Worm (Caenorhabditis elegans): ENCODE measurements around the gene eat-17.

The eat-17 gene

DNA sequence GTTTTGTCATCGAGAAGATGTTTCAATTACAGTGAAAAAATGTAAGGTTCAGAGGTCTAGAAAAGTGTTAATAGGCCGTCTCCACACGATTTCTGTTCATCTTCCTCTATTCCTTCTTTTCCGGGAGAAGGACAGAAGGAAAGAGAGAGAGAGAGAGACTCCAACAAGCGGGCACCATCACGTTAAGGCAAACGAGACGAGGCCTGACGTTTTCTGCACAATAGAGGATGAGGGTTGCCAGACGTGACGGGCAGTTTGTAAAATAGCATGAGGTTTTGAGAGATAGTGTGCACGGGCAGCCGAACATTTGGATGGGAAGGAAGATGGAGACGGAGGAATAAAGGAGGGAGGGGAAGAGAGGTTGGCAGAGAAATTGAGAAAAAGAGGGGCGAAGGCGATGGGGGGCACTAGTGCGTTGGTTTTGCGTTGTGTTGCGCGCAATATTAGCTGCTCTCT is 29.2 kb upstream of the eat-17 start, which contains the start of gene twf-2:
TSS of gene twf-2 (plus strand) at position 405 of the 456 bp plus-strand sequence.
- TF ChIP-seq mep-1 (tag; optimal IDR thresholded peaks at IDR 0.05): peak; percentile 88
- TF ChIP-seq egl-27 (tag; optimal IDR thresholded peaks at IDR 0.05): no peak
- TF ChIP-seq set-16 (GFP tag; IDR thresholded peaks at IDR 0.05): no peak; the same call in 1 of the 2 replicates
- TF ChIP-seq lin-13 (GFP tag; optimal IDR thresholded peaks at IDR 0.05): peak; percentile 26
- no peak for TF ChIP-seq mxl-2 (GFP tag; conservative IDR thresholded peaks at IDR 0.05)
- peak; percentile 28 to 62 for TF ChIP-seq lsy-2 (tag; optimal IDR thresholded peaks at IDR 0.05)
- TF ChIP-seq rbr-2 (tag; optimal IDR thresholded peaks at IDR 0.05): peak; percentile 84
- TF ChIP-seq unc-130 (GFP tag; optimal IDR thresholded peaks at IDR 0.05): no peak
- TF ChIP-seq lim-7 (GFP tag; IDR thresholded peaks at IDR 0.05): no peak
- no peak for TF ChIP-seq madf-5 (GFP tag; IDR thresholded peaks at IDR 0.05)
- peak; percentile 62 for TF ChIP-seq nhr-48 (tag; optimal IDR thresholded peaks at IDR 0.05)
- TF ChIP-seq snpc-4 (tag; optimal IDR thresholded peaks at IDR 0.05): no peak
- no peak for TF ChIP-seq R02D3.7 (tag; optimal IDR thresholded peaks at IDR 0.05)
- no peak for TF ChIP-seq daf-19 (GFP tag; conservative IDR thresholded peaks at IDR 0.05)
- peak; percentile 69 for TF ChIP-seq fkh-10 (GFP tag; optimal IDR thresholded peaks at IDR 0.05)
- TF ChIP-seq zfp-3 (GFP tag; conservative IDR thresholded peaks at IDR 0.05): no peak
- no peak for TF ChIP-seq php-3 (GFP tag; IDR thresholded peaks at IDR 0.05)
- TF ChIP-seq nhr-41 (GFP tag; IDR thresholded peaks at IDR 0.05): no peak
- TF ChIP-seq ama-1 (optimal IDR thresholded peaks at IDR 0.05): peak; percentile 14
- TF ChIP-seq F49E8.2 (tag; optimal IDR thresholded peaks at IDR 0.05; ENCODE audit: borderline replicate concordance): no peak
- TF ChIP-seq mdl-1 (tag; optimal IDR thresholded peaks at IDR 0.05): peak; percentile 68 to 89
- TF ChIP-seq nhr-237 (tag; optimal IDR thresholded peaks at IDR 0.05): no peak
- no peak for TF ChIP-seq T20F7.1 (GFP tag; optimal IDR thresholded peaks at IDR 0.05)
- no peak for TF ChIP-seq zag-1 (tag; optimal IDR thresholded peaks at IDR 0.05)
- TF ChIP-seq saeg-2 (GFP tag; IDR thresholded peaks at IDR 0.05): no peak
- TF ChIP-seq tra-1 (GFP tag; IDR thresholded peaks at IDR 0.05): no peak
- no peak for TF ChIP-seq skn-1 (tag; optimal IDR thresholded peaks at IDR 0.05)
- no peak for TF ChIP-seq ceh-62 (tag; optimal IDR thresholded peaks at IDR 0.05)
- TF ChIP-seq ces-1 (GFP tag; optimal IDR thresholded peaks at IDR 0.05): no peak
- TF ChIP-seq nhr-111 (GFP tag; optimal IDR thresholded peaks at IDR 0.05): no peak
- no peak for TF ChIP-seq pqm-1 (tag; optimal IDR thresholded peaks at IDR 0.05)
- peak; percentile 83 for TF ChIP-seq egl-43 (GFP tag; IDR thresholded peaks at IDR 0.05)
- peak; percentile 80; the same call in 1 of the 2 replicates for TF ChIP-seq lin-1 (GFP tag; IDR thresholded peaks at IDR 0.05)
- peak; percentile 34 for TF ChIP-seq aha-1 (tag)
- TF ChIP-seq hlh-11 (tag; optimal IDR thresholded peaks at IDR 0.05): peak; percentile 92
- peak; percentile 21 for TF ChIP-seq dpl-1 (GFP tag; optimal IDR thresholded peaks at IDR 0.05)
- TF ChIP-seq ceh-28 (tag; optimal IDR thresholded peaks at IDR 0.05): no peak
- peak; percentile 50 for TF ChIP-seq spr-1 (tag; optimal IDR thresholded peaks at IDR 0.05)
- peak; percentile 53 for TF ChIP-seq nhr-28 (tag; optimal IDR thresholded peaks at IDR 0.05)
- no peak for TF ChIP-seq ZK337.2 (GFP tag; IDR thresholded peaks at IDR 0.05)
- peak; percentile 26 to 55 for TF ChIP-seq daf-16 (GFP tag; optimal IDR thresholded peaks at IDR 0.05)
- TF ChIP-seq daf-16 (tag; optimal IDR thresholded peaks at IDR 0.05): peak; percentile 31
- TF ChIP-seq lin-38 (GFP tag; IDR thresholded peaks at IDR 0.05): peak; percentile 45
- TF ChIP-seq ztf-11 (tag; optimal IDR thresholded peaks at IDR 0.05): no peak
- no peak for TF ChIP-seq dmd-8 (GFP tag; IDR thresholded peaks at IDR 0.05)
- peak; percentile 11 for TF ChIP-seq nhr-77 (tag; optimal IDR thresholded peaks at IDR 0.05)
- 0 out of 2 replicates have a peak, but pooled peaks have one; percentile 45 for TF ChIP-seq nhr-42 (GFP tag; IDR thresholded peaks at IDR 0.05)
- TF ChIP-seq cey-2 (tag; optimal IDR thresholded peaks at IDR 0.05; ENCODE audit: borderline replicate concordance, insufficient read depth): no peak
- TF ChIP-seq mxl-3 (GFP tag; optimal IDR thresholded peaks at IDR 0.05): peak; percentile 85
- no peak for TF ChIP-seq F26F4.8 (GFP tag; conservative IDR thresholded peaks at IDR 0.05)
- peak; percentile 4 for TF ChIP-seq jun-1 (tag; optimal IDR thresholded peaks at IDR 0.05)
- TF ChIP-seq F37D6.2 (tag; optimal IDR thresholded peaks at IDR 0.05): peak; percentile 47
- peak; percentile 60 for TF ChIP-seq nhr-11 (tag; optimal IDR thresholded peaks at IDR 0.05)
